Fruit fly (Drosophila melanogaster) whole organism, wandering third instar larva: ENCODE results near the gene ACXD.
A peak's percentile ranks its signal among the peaks of the same experiment; 100 is the strongest.

ENCODE experiments used
- Abd-B ChIP-seq: fragments of >200 bp; optimal IDR thresholded peaks from 2 replicates; lab custom pipeline; 2017; ENCODE audit warnings: missing biosample characterization, missing genetic modification characterization
- CG9705 ChIP-seq: fragments of 200-800 bp; sonication (Bioruptor generic); optimal IDR thresholded peaks from 2 replicates; lab custom pipeline; 2018; ENCODE audit warnings: missing biosample characterization, mild to moderate bottlenecking, missing genetic modification characterization
- CrebA ChIP-seq: fragments of 200-800 bp; sonication (Bioruptor generic); optimal IDR thresholded peaks from 2 replicates; lab custom pipeline; 2016; ENCODE audit warnings: missing biosample characterization, mild to moderate bottlenecking, missing genetic modification characterization, borderline replicate concordance
- Dfd ChIP-seq: fragments of >200 bp; optimal IDR thresholded peaks from 2 replicates; lab custom pipeline; 2017; ENCODE audit warnings: missing biosample characterization, missing genetic modification characterization
- Dif ChIP-seq: fragments of 200-275, 200-300 bp; sonication (Bioruptor generic); optimal IDR thresholded peaks from 2 replicates; lab custom pipeline; 2018; ENCODE audit warnings: missing biosample characterization, missing genetic modification characterization; ENCODE audit not compliant: partially characterized antibody
- GATAd ChIP-seq: sonication (Bioruptor generic); optimal IDR thresholded peaks from 2 replicates; lab custom pipeline; 2016; ENCODE audit warnings: missing biosample characterization, missing genetic modification characterization
- HLH106 ChIP-seq: fragments of 200-800 bp; optimal IDR thresholded peaks from 3 replicates; lab custom pipeline; 2019; ENCODE audit warnings: missing biosample characterization, mild to moderate bottlenecking, missing genetic modification characterization, moderate library complexity
- Hnf4 ChIP-seq: fragments of 200-800 bp; sonication (Bioruptor generic); optimal IDR thresholded peaks from 2 replicates; lab custom pipeline; 2016; ENCODE audit warnings: missing biosample characterization, mild to moderate bottlenecking, missing genetic modification characterization
- Hr78 ChIP-seq: fragments of >200 bp; optimal IDR thresholded peaks from 2 replicates; lab custom pipeline; 2017; ENCODE audit warnings: missing biosample characterization, missing genetic modification characterization
- Hr83 ChIP-seq: fragments of 200-300 bp; sonication (Bioruptor generic); optimal IDR thresholded peaks from 2 replicates; lab custom pipeline; 2016; ENCODE audit warnings: missing biosample characterization, mild to moderate bottlenecking, missing genetic modification characterization, moderate library complexity; ENCODE audit not compliant: poor library complexity, severe bottlenecking
- Jra ChIP-seq: sonication (Bioruptor generic); optimal IDR thresholded peaks from 2 replicates; lab custom pipeline; 2016; ENCODE audit warnings: missing biosample characterization, missing genetic modification characterization
- Myc ChIP-seq: fragments of >200 bp; optimal IDR thresholded peaks from 2 replicates; lab custom pipeline; 2017
- N ChIP-seq: fragments of >200 bp; optimal IDR thresholded peaks from 2 replicates; lab custom pipeline; 2018; ENCODE audit warnings: missing biosample characterization, missing external identifiers, missing genetic modification characterization
- OdsH ChIP-seq: fragments of 200-800 bp; sonication (Bioruptor generic); optimal IDR thresholded peaks from 2 replicates; lab custom pipeline; 2016; ENCODE audit warnings: missing biosample characterization, mild to moderate bottlenecking, missing genetic modification characterization
- Rel ChIP-seq, 2 experiments: fragments of 200-800 bp; sonication (Bioruptor generic) in 1 of 2; optimal IDR thresholded peaks; 2 replicates in 1 of 2; 3 replicates in 1 of 2; lab custom pipeline; 2016 to 2019; ENCODE audit warnings: mild to moderate bottlenecking in 2 of 2, missing biosample characterization in 2 of 2, missing genetic modification characterization in 2 of 2, moderate library complexity in 1 of 2
- Sp1 ChIP-seq: fragments of 200-800 bp; sonication (Bioruptor generic); optimal IDR thresholded peaks from 3 replicates; lab custom pipeline; 2019; ENCODE audit warnings: missing biosample characterization, mild to moderate bottlenecking, missing genetic modification characterization, moderate library complexity
- Vsx2 ChIP-seq: fragments of 200-300, 225-300 bp; sonication (Bioruptor generic); optimal IDR thresholded peaks from 2 replicates; lab custom pipeline; 2018; ENCODE audit warnings: missing biosample characterization, missing genetic modification characterization; ENCODE audit not compliant: partially characterized antibody
- br ChIP-seq: fragments of 200-800 bp; sonication (Bioruptor generic); optimal IDR thresholded peaks from 2 replicates; lab custom pipeline; 2016; ENCODE audit warnings: missing biosample characterization, missing genetic modification characterization
- dl ChIP-seq, 2 experiments: fragments of 175-275, 200-275 bp in 1 of 2; fragments of 200-275 bp in 1 of 2; sonication (Bioruptor generic); optimal IDR thresholded peaks; lab custom pipeline; 2018; ENCODE audit warnings: mild to moderate bottlenecking in 2 of 2, missing biosample characterization in 2 of 2, missing genetic modification characterization in 2 of 2, moderate library complexity in 2 of 2; ENCODE audit not compliant: partially characterized antibody in 2 of 2, insufficient read depth in 1 of 2
- dmrt93B ChIP-seq: fragments of 200-800 bp; sonication (Bioruptor generic); optimal IDR thresholded peaks from 2 replicates; lab custom pipeline; 2018; ENCODE audit warnings: missing biosample characterization, mild to moderate bottlenecking, missing genetic modification characterization
- dsf ChIP-seq: sonication (Bioruptor generic); optimal IDR thresholded peaks from 2 replicates; lab custom pipeline; 2016; ENCODE audit warnings: missing biosample characterization, missing genetic modification characterization, borderline replicate concordance
- ey ChIP-seq: fragments of 200-800 bp; sonication (Bioruptor generic); optimal IDR thresholded peaks from 2 replicates; lab custom pipeline; 2016; ENCODE audit warnings: missing biosample characterization, missing genetic modification characterization
- foxo ChIP-seq, 2 experiments: fragments of 200-800 bp; sonication (Bioruptor generic); optimal IDR thresholded peaks; 2 replicates in 1 of 2; 3 replicates in 1 of 2; lab custom pipeline; 2016 to 2017; ENCODE audit warnings: missing biosample characterization in 2 of 2, missing genetic modification characterization in 2 of 2
- fru ChIP-seq: fragments of 200-800 bp; sonication (Bioruptor generic); optimal IDR thresholded peaks from 3 replicates; lab custom pipeline; 2016; ENCODE audit warnings: missing biosample characterization, mild to moderate bottlenecking, missing genetic modification characterization
- h ChIP-seq: fragments of 200-800 bp; sonication (Bioruptor generic); optimal IDR thresholded peaks from 3 replicates; lab custom pipeline; 2016; ENCODE audit warnings: missing biosample characterization, mild to moderate bottlenecking, missing genetic modification characterization
- lola ChIP-seq: fragments of >200 bp; optimal IDR thresholded peaks from 2 replicates; lab custom pipeline; 2017; ENCODE audit warnings: missing biosample characterization, missing genetic modification characterization
- pan ChIP-seq: fragments of >200 bp; optimal IDR thresholded peaks from 2 replicates; lab custom pipeline; 2017
- psq ChIP-seq: fragments of 200-800 bp; sonication (Bioruptor generic); optimal IDR thresholded peaks from 3 replicates; lab custom pipeline; 2017; ENCODE audit warnings: missing biosample characterization, mild to moderate bottlenecking, missing genetic modification characterization, moderate library complexity
- rgr ChIP-seq: fragments of 200-800 bp; sonication (Bioruptor generic); optimal IDR thresholded peaks from 3 replicates; lab custom pipeline; 2016; ENCODE audit warnings: missing biosample characterization, mild to moderate bottlenecking, missing genetic modification characterization
- sage ChIP-seq: fragments of 200-800 bp; sonication (Bioruptor generic); optimal IDR thresholded peaks from 2 replicates; lab custom pipeline; 2016; ENCODE audit warnings: missing biosample characterization, mild to moderate bottlenecking, missing genetic modification characterization
- sv ChIP-seq: fragments of 200-800 bp; sonication (Bioruptor generic); optimal IDR thresholded peaks from 3 replicates; lab custom pipeline; 2016; ENCODE audit warnings: missing biosample characterization, missing genetic modification characterization
- tai ChIP-seq: sonication (Bioruptor generic); optimal IDR thresholded peaks from 2 replicates; lab custom pipeline; 2016; ENCODE audit warnings: missing biosample characterization, missing genetic modification characterization
- usp ChIP-seq: fragments of >200 bp; optimal IDR thresholded peaks from 2 replicates; lab custom pipeline; 2017; ENCODE audit warnings: missing biosample characterization, missing genetic modification characterization
- woc ChIP-seq: sonication (Bioruptor generic); optimal IDR thresholded peaks from 2 replicates; lab custom pipeline; 2016; ENCODE audit warnings: missing biosample characterization, mild to moderate bottlenecking, missing genetic modification characterization

ACXD gene

dm6 chr3L:2262515-2262944 is 25.1 kb downstream of the ACXD start, which contains the start of the genes oxt and CG13807:
TSS of gene oxt (minus strand) at chr3L:2262664.
TSS of gene CG13807 (plus strand) at chr3L:2262919.
- TF ChIP-seq tai (GFP tag; lab: Kevin White, UChicago), result no peak
- peak; percentile 79 for TF ChIP-seq CG9705 (GFP tag; lab: Kevin White, UChicago)
- peak; percentile 64 for TF ChIP-seq ey (GFP tag; lab: Kevin White, UChicago)
- TF ChIP-seq woc (GFP tag; lab: Kevin White, UChicago), result peak; percentile 59
- no peak for TF ChIP-seq Rel (GFP tag; optimal IDR thresholded peaks at IDR 0.05; lab: Kevin White, UChicago)
- TF ChIP-seq Rel (tag; optimal IDR thresholded peaks at IDR 0.05; lab: Kevin White, UChicago), result peak; percentile 82
- TF ChIP-seq CrebA, result no peak
- TF ChIP-seq Hr78 (GFP tag; lab: Kevin White, UChicago), result no peak
- peak; percentile 4 for TF ChIP-seq Myc (lab: Kevin White, UChicago)
- TF ChIP-seq Jra (GFP tag; lab: Kevin White, UChicago), result no peak
- peak; percentile 80 for TF ChIP-seq sv (GFP tag; lab: Kevin White, UChicago)
- TF ChIP-seq Dif, result no peak
- TF ChIP-seq N (GFP tag; lab: Kevin White, UChicago), result no peak
- peak; percentile 96 for TF ChIP-seq h (GFP tag; lab: Kevin White, UChicago)
- peak; percentile 32 for TF ChIP-seq GATAd
- peak; percentile 69 for TF ChIP-seq fru (GFP tag; lab: Kevin White, UChicago)
- TF ChIP-seq sage, result no peak
- TF ChIP-seq psq (GFP tag; lab: Kevin White, UChicago), result peak; percentile 74
- TF ChIP-seq HLH106 (tag; lab: Kevin White, UChicago), result peak; percentile 92
- TF ChIP-seq OdsH (GFP tag; lab: Kevin White, UChicago), result peak; percentile 82
- TF ChIP-seq Abd-B (GFP tag; lab: Kevin White, UChicago), result no peak
- TF ChIP-seq Sp1 (GFP tag; lab: Kevin White, UChicago), result peak; percentile 86
- no peak for TF ChIP-seq dl (GFP tag; optimal IDR thresholded peaks at IDR 0.05; lab: Kevin White, UChicago; ENCODE audit: insufficient read depth in 1 of 2, partially characterized antibody in 2 of 2)
- TF ChIP-seq Hnf4, result no peak
- TF ChIP-seq dmrt93B, result peak; percentile 76
- TF ChIP-seq Dfd (GFP tag; lab: Kevin White, UChicago), result no peak
- TF ChIP-seq foxo (GFP tag; optimal IDR thresholded peaks at IDR 0.05; lab: Kevin White, UChicago), result peak in 1 of 2 experiments; percentile 86
- TF ChIP-seq pan (lab: Kevin White, UChicago), result no peak
- TF ChIP-seq br, result peak; percentile 76
- no peak for TF ChIP-seq lola
- TF ChIP-seq usp (GFP tag; lab: Kevin White, UChicago), result no peak
- TF ChIP-seq Hr83 (GFP tag; lab: Kevin White, UChicago), result peak; percentile 69
- TF ChIP-seq rgr (GFP tag; lab: Kevin White, UChicago), result peak; percentile 94
- TF ChIP-seq Vsx2 (GFP tag; lab: Kevin White, UChicago), result peak; percentile 74
- TF ChIP-seq, all 38 proteins: peak for 19

DNA sequence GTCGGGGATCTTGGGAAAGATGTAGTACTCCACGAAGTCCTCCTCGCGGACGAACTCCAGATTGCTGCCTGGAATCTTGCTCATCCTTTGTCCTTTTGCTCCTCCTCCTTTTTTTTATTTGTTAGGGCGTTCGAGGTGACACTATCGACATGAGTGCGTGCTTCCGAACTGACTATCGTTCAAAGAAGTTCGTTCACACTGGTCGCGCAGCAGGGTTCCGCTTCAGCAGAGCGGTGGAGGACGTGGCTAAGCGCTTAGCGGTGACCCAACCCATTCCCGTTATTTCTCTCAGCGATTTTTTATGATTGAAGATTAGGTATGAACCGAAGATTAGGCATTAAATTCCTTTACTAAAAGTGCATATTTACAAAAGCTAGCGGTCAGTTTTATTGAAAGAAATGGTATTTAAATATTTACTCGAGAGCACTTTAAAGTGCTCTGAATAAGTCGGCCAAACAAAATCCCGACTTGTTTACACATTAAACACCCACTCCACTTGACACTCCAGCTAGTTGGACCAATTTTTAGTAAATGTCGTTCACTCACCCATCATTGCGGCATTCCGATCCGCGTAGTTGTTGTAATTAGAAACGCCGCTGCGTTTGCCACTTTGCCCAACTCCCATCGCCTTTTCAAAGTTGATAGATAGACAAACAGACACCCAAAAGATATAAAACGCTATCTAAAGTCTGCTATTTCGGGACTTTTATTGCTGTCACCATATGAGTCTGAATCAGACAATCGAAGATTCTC is 28.5 kb downstream of the ACXD start, which contains the start of the genes ecd and CG13806:
TSS of gene ecd (minus strand) at position 166 of the 753 bp plus-strand sequence.
TSS of gene CG13806 (plus strand) at position 703 of the 753 bp plus-strand sequence.
- TF ChIP-seq Hr83 (GFP tag; lab: Kevin White, UChicago) (peak; percentile 21), foxo (GFP tag; optimal IDR thresholded peaks at IDR 0.05; lab: Kevin White, UChicago) (peak in 1 of 2 experiments; percentile 12), h (GFP tag; lab: Kevin White, UChicago) (peak; percentile 8), rgr (GFP tag; lab: Kevin White, UChicago) (peak; percentile 24), Sp1 (GFP tag; lab: Kevin White, UChicago) (peak; percentile 0), GATAd (no peak), Myc (lab: Kevin White, UChicago) (peak; percentile 65), CG9705 (GFP tag; lab: Kevin White, UChicago) (no peak)

DNA sequence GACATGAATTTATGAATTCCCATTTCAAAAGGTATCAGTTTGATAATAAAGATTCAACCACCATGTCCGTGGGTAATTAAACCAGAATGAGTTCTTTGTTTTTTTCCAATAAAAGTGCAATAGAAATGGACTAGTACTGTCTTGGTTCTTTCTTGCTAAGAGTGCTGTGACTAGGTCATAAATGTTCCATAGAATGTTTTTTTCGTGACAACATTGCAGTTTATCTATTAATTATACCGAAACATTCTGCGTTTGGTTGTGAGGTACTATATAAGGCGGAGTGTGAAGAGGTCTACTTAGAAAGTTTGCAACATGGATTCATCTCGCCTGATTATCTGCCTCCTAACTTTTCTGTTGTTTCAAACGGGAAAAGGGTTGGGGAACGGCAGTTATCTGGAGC is 30.1 kb downstream of the ACXD start, which contains the start of gene obst-I:
TSS of gene obst-I (plus strand) at position 301 of the 400 bp plus-strand sequence.
- TF ChIP-seq CrebA (no peak), dsf (GFP tag; lab: Kevin White, UChicago) (no peak)
